Fruit fly (Drosophila melanogaster): ENCODE data around the gene spoon.

Gene spoon

DNA sequence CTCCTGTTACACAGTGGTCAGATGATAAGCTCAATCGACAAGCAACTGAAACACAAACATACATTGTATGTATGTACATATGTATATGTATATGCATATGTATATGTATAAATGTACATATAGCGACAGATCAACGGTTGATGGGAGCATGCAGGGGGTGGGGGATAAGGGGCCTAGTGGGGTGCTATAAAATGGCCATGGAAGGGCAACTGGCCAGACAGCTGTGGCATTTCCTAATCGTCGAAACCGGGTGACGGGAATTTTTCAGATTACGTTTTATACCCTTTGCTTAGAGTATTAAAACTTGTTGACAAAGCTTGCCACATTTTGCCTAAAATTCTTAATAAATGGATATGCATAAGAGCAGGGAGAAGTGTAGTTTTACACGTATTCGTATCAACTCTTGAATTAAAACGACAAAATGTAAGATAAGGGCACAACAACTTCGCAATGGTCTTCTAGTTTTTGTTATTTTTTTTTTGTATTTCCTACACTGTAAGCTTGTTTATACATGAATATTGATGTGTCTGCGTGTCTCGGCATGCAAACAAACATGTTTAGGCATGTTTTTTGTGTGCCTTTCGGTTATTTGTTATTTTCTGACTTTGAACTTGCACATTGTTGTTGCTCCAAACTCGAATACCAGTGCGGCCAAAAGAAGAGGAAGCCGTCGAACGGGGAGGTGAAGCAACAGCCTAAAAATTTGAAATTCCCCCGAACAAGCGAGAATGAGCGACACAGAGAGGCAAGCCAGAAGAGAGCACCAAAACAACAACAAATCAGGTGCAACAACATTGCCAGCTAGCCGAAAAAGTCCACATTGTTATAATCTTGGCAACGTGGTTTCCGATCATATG lies 1.4 kb downstream of the spoon start (continued):
- TF ChIP-seq CG18476 (GFP tag; optimal IDR thresholded peaks at IDR 0.05) (peak; percentile 43), toy (GFP tag; IDR thresholded peaks at IDR 0.05) (no peak), Hand (GFP tag; optimal IDR thresholded peaks at IDR 0.05) (peak; percentile 4), B-H2 (GFP tag; optimal IDR thresholded peaks at IDR 0.05) (no peak), CG2129 (GFP tag; IDR thresholded peaks at IDR 0.05; ENCODE audit: partially characterized antibody) (no peak)

DNA sequence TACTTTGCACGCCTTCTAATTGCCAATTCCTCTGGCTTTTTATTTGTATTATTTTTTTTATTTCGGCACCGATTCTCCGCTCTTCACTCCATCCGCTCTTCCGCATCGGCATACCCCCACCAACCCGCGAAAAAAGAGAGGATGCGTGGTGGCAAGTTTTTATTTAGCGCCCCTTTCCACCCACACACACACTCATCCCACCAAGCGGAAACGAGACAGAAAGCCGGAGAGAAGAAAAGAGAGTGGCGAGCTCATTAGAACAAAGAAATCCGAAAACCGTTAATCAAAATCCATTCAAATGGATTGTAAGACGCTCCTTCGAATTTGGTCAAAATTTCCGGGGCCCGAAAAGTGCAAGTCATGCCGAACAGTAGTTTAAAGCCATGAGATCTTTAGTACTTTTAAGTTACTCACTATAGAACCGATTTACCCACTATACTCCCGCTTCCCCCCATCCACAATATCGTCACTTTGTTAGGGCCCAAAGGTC lies 2.1 kb downstream of the spoon start:
- TF ChIP-seq crol (GFP tag; IDR thresholded peaks at IDR 0.05) (peak; percentile 6; the same call in 1 of the 2 replicates), CG3847 (GFP tag; IDR thresholded peaks at IDR 0.05) (no peak), corto (GFP tag; optimal IDR thresholded peaks at IDR 0.05) (no peak), D (optimal IDR thresholded peaks at IDR 0.05) (no peak), D (GFP tag; optimal IDR thresholded peaks at IDR 0.05) (no peak), CG1602 (GFP tag; optimal IDR thresholded peaks at IDR 0.05) (no peak), mld (GFP tag; IDR thresholded peaks at IDR 0.05; ENCODE audit: partially characterized antibody) (0 out of 3 replicates have a peak, but pooled peaks have one; percentile 39), nom (GFP tag; optimal IDR thresholded peaks at IDR 0.05) (peak; percentile 28), ash1 (GFP tag; optimal IDR thresholded peaks at IDR 0.05) (no peak), en (GFP tag; optimal IDR thresholded peaks at IDR 0.05) (no peak), sd (tag; optimal IDR thresholded peaks at IDR 0.05) (no peak), CG3163 (GFP tag; optimal IDR thresholded peaks at IDR 0.05) (peak; percentile 73), Sry-δ (GFP tag; optimal IDR thresholded peaks at IDR 0.05) (no peak), wek (GFP tag; optimal IDR thresholded peaks at IDR 0.05) (no peak), CG13123 (GFP tag; optimal IDR thresholded peaks at IDR 0.05) (no peak), HmgD (GFP tag; optimal IDR thresholded peaks at IDR 0.05) (no peak), phol (tag; optimal IDR thresholded peaks at IDR 0.05) (no peak), HLH4C (GFP tag; IDR thresholded peaks at IDR 0.05; ENCODE audit: partially characterized antibody) (no peak), Taf1 (GFP tag; IDR thresholded peaks at IDR 0.05) (no peak), gsb (GFP tag; IDR thresholded peaks at IDR 0.05) (no peak), Doc3 (GFP tag; IDR thresholded peaks at IDR 0.05; ENCODE audit: partially characterized antibody) (no peak), gcm2 (GFP tag; optimal IDR thresholded peaks at IDR 0.05) (no peak), ems (GFP tag; optimal IDR thresholded peaks at IDR 0.05) (no peak), zf30C (GFP tag; optimal IDR thresholded peaks at IDR 0.05) (no peak), knrl (GFP tag; IDR thresholded peaks at IDR 0.05; ENCODE audit: partially characterized antibody) (no peak), CG3065 (GFP tag; optimal IDR thresholded peaks at IDR 0.05) (no peak), Hsf (GFP tag; optimal IDR thresholded peaks at IDR 0.05) (no peak), Myb (GFP tag; optimal IDR thresholded peaks at IDR 0.05) (peak; percentile 14), Nf-YC (tag; optimal IDR thresholded peaks at IDR 0.05) (no peak), hb (GFP tag; IDR thresholded peaks at IDR 0.05; ENCODE audit: partially characterized antibody) (no peak), Lim3 (GFP tag; IDR thresholded peaks at IDR 0.05) (no peak), Awh (GFP tag; IDR thresholded peaks at IDR 0.05) (0 out of 2 replicates have a peak, but pooled peaks have one; percentile 8), CG18599 (GFP tag; optimal IDR thresholded peaks at IDR 0.05) (no peak), Sox100B (GFP tag; optimal IDR thresholded peaks at IDR 0.05) (no peak), sim (GFP tag; IDR thresholded peaks at IDR 0.05) (no peak), CG14710 (tag; optimal IDR thresholded peaks at IDR 0.05) (no peak), gce (GFP tag; IDR thresholded peaks at IDR 0.05) (no peak), sr (GFP tag; IDR thresholded peaks at IDR 0.05) (peak; percentile 64; the same call in 2 of the 3 replicates), Mad (GFP tag; optimal IDR thresholded peaks at IDR 0.05) (no peak), CG7963 (GFP tag; IDR thresholded peaks at IDR 0.05; ENCODE audit: partially characterized antibody) (no peak), HLH54F (GFP tag; optimal IDR thresholded peaks at IDR 0.05) (no peak), CG2120 (GFP tag; optimal IDR thresholded peaks at IDR 0.05) (no peak)
